Fruit fly (Drosophila melanogaster) whole organism, embryonic: ENCODE data around the gene CG9839.
A peak's percentile ranks its signal among the peaks of the same experiment; 100 is the strongest.

Experiments
- Adf1 ChIP-seq: fragments of 200-800 bp; sonication (Bioruptor generic); IDR thresholded peaks from 2 replicates; pipeline ENCODE4 v1.3.6; 2022; ENCODE audit warnings: missing biosample characterization, missing genetic modification characterization
- Asciz ChIP-seq: fragments of 200-800 bp; sonication (Bioruptor generic); optimal IDR thresholded peaks from 2 replicates; lab custom pipeline; 2017; ENCODE audit warnings: missing biosample characterization, mild to moderate bottlenecking, missing genetic modification characterization, missing genetic modification reagents
- B-H2 ChIP-seq: fragments of 200-800 bp; sonication (Bioruptor generic); optimal IDR thresholded peaks from 2 replicates; lab custom pipeline; 2018; ENCODE audit warnings: missing biosample characterization, mild to moderate bottlenecking, missing genetic modification characterization
- Bdp1 ChIP-seq: fragments of 200-800 bp; sonication (Bioruptor generic); optimal IDR thresholded peaks from 3 replicates; lab custom pipeline; 2016; ENCODE audit warnings: missing biosample characterization, missing genetic modification characterization
- Bgb ChIP-seq: fragments of 200-800 bp; sonication (Bioruptor generic); IDR thresholded peaks from 2 replicates; pipeline ENCODE4 v1.3.6; 2022; ENCODE audit warnings: missing biosample characterization, missing genetic modification characterization; ENCODE audit not compliant: partially characterized antibody
- CG12071 ChIP-seq: fragments of 200-800 bp; sonication (Bioruptor generic); optimal IDR thresholded peaks from 3 replicates; lab custom pipeline; 2018; ENCODE audit warnings: missing biosample characterization, mild to moderate bottlenecking, missing genetic modification characterization
- CG12219 ChIP-seq: fragments of 200-800 bp; sonication (Bioruptor generic); optimal IDR thresholded peaks from 3 replicates; lab custom pipeline; 2018; ENCODE audit warnings: missing biosample characterization, mild to moderate bottlenecking, missing genetic modification characterization
- CG12236 ChIP-seq: fragments of 200-800 bp; sonication (Bioruptor generic); optimal IDR thresholded peaks from 2 replicates; lab custom pipeline; 2016; ENCODE audit warnings: missing biosample characterization, missing genetic modification characterization
- CG12299 ChIP-seq: fragments of 200-800 bp; sonication (Bioruptor generic); optimal IDR thresholded peaks from 2 replicates; lab custom pipeline; 2018; ENCODE audit warnings: missing biosample characterization, mild to moderate bottlenecking, missing genetic modification characterization
- CG1233 ChIP-seq: fragments of 200-800 bp; sonication (Bioruptor generic); optimal IDR thresholded peaks from 4 replicates; lab custom pipeline; 2018; ENCODE audit warnings: missing biosample characterization, mild to moderate bottlenecking, missing genetic modification characterization
- CG32767 ChIP-seq: fragments of 200-800 bp; sonication (Bioruptor generic); IDR thresholded peaks from 2 replicates; pipeline ENCODE4 v1.3.6; 2022; ENCODE audit warnings: missing biosample characterization, missing genetic modification characterization
- CG5245 ChIP-seq: fragments of 200-800 bp; sonication (Bioruptor generic); optimal IDR thresholded peaks from 3 replicates; lab custom pipeline; 2016; ENCODE audit warnings: missing biosample characterization, missing genetic modification characterization
- CG6654 ChIP-seq: fragments of 200-800 bp; sonication (Bioruptor generic); optimal IDR thresholded peaks from 2 replicates; lab custom pipeline; 2017; ENCODE audit warnings: missing biosample characterization, mild to moderate bottlenecking, missing genetic modification characterization
- CG6683 ChIP-seq: fragments of 200-800 bp; sonication (Bioruptor generic); optimal IDR thresholded peaks from 2 replicates; lab custom pipeline; 2017; ENCODE audit warnings: missing biosample characterization, mild to moderate bottlenecking, missing genetic modification characterization, missing genetic modification reagents
- CG6689 ChIP-seq: fragments of 200-800 bp; sonication (Bioruptor generic); IDR thresholded peaks from 2 replicates; pipeline ENCODE4 v1.3.6; 2022; ENCODE audit warnings: missing biosample characterization, missing genetic modification characterization
- CG6854 ChIP-seq: fragments of 200-800 bp; sonication (Bioruptor generic); optimal IDR thresholded peaks from 3 replicates; lab custom pipeline; 2017; ENCODE audit warnings: missing biosample characterization, mild to moderate bottlenecking, missing genetic modification characterization
- CG9437 ChIP-seq: fragments of 200-800 bp; sonication (Bioruptor generic); optimal IDR thresholded peaks from 2 replicates; lab custom pipeline; 2018; ENCODE audit warnings: missing biosample characterization, mild to moderate bottlenecking, missing genetic modification characterization
- CTCF ChIP-seq: fragments of 200-800 bp; sonication (Bioruptor generic); optimal IDR thresholded peaks from 2 replicates; lab custom pipeline; 2017; ENCODE audit warnings: missing biosample characterization, mild to moderate bottlenecking, missing genetic modification characterization, moderate library complexity
- CkIIα-i1 ChIP-seq: fragments of 200-800 bp; sonication (Bioruptor generic); IDR thresholded peaks from 2 replicates; pipeline ENCODE4 v1.3.6; 2022; ENCODE audit warnings: missing biosample characterization, missing genetic modification characterization
- Dfd ChIP-seq, 2 experiments: fragments of >200 bp; optimal IDR thresholded peaks; 2 replicates each; lab custom pipeline; 2017; ENCODE audit warnings: missing biosample characterization in 2 of 2, missing genetic modification characterization in 2 of 2
- Dip3 ChIP-seq: fragments of 200-800 bp; sonication (Bioruptor generic); optimal IDR thresholded peaks from 3 replicates; lab custom pipeline; 2016; ENCODE audit warnings: missing biosample characterization, missing genetic modification characterization
- HLH3B ChIP-seq: fragments of 200-800 bp; sonication (Bioruptor generic); IDR thresholded peaks from 2 replicates; pipeline ENCODE4 v1.3.6; 2022; ENCODE audit warnings: missing biosample characterization, missing genetic modification characterization
- Lim3 ChIP-seq: fragments of 200-800 bp; sonication (Bioruptor generic); IDR thresholded peaks from 2 replicates; pipeline ENCODE4 v1.3.6; 2022; ENCODE audit warnings: missing biosample characterization, missing genetic modification characterization
- Meics ChIP-seq: fragments of 200-800 bp; sonication (Bioruptor generic); optimal IDR thresholded peaks from 2 replicates; lab custom pipeline; 2017; ENCODE audit warnings: missing biosample characterization, mild to moderate bottlenecking, missing genetic modification characterization
- Poxn ChIP-seq: fragments of 200-800 bp; sonication (Bioruptor generic); IDR thresholded peaks from 2 replicates; pipeline ENCODE4 v1.3.6; 2022; ENCODE audit warnings: missing biosample characterization, missing genetic modification characterization
- Ptx1 ChIP-seq: fragments of 200-800 bp; sonication (Bioruptor generic); IDR thresholded peaks from 2 replicates; pipeline ENCODE4 v1.3.6; 2022; ENCODE audit warnings: missing biosample characterization, missing genetic modification characterization
- Six4 ChIP-seq: fragments of 200-800 bp; sonication (Bioruptor generic); optimal IDR thresholded peaks from 2 replicates; lab custom pipeline; 2016; ENCODE audit warnings: missing biosample characterization, missing genetic modification characterization
- Sox102F ChIP-seq: fragments of 200-800 bp; sonication (Bioruptor generic); optimal IDR thresholded peaks from 2 replicates; lab custom pipeline; 2018; ENCODE audit warnings: missing biosample characterization, mild to moderate bottlenecking, missing genetic modification characterization, moderate library complexity
- Sry-β ChIP-seq: fragments of 200-800 bp; sonication (Bioruptor generic); optimal IDR thresholded peaks from 2 replicates; lab custom pipeline; 2018; ENCODE audit warnings: missing biosample characterization, mild to moderate bottlenecking, missing genetic modification characterization, moderate library complexity
- ac ChIP-seq: fragments of 200-800 bp; sonication (Bioruptor generic); optimal IDR thresholded peaks from 3 replicates; lab custom pipeline; 2017; ENCODE audit warnings: missing biosample characterization, mild to moderate bottlenecking, missing genetic modification characterization
- bbx ChIP-seq: fragments of 200-800 bp; sonication (Bioruptor generic); IDR thresholded peaks from 2 replicates; pipeline ENCODE4 v1.3.6; 2022; ENCODE audit warnings: missing biosample characterization, missing genetic modification characterization; ENCODE audit not compliant: partially characterized antibody
- ci ChIP-seq: fragments of 200-800 bp; sonication (Bioruptor generic); IDR thresholded peaks from 3 replicates; pipeline ENCODE4 v1.3.6; 2022; ENCODE audit warnings: missing biosample characterization, missing genetic modification characterization
- eve ChIP-seq, 2 experiments: fragments of >200 bp; optimal IDR thresholded peaks; 2 replicates each; lab custom pipeline; 2017; ENCODE audit warnings: missing biosample characterization in 2 of 2, missing genetic modification characterization in 2 of 2
- fd64A ChIP-seq: fragments of 200-800 bp; sonication (Bioruptor generic); optimal IDR thresholded peaks from 3 replicates; lab custom pipeline; 2018; ENCODE audit warnings: missing biosample characterization, mild to moderate bottlenecking, missing genetic modification characterization
- ftz-f1 ChIP-seq: fragments of 200-800 bp; sonication (Bioruptor generic); optimal IDR thresholded peaks from 2 replicates; lab custom pipeline; 2016; ENCODE audit warnings: missing biosample characterization, missing genetic modification characterization
- grn ChIP-seq: fragments of 200-800 bp; sonication (Bioruptor generic); optimal IDR thresholded peaks from 3 replicates; lab custom pipeline; 2017; ENCODE audit warnings: missing biosample characterization, missing genetic modification characterization
- lab ChIP-seq: fragments of 200-800 bp; sonication (Bioruptor generic); optimal IDR thresholded peaks from 3 replicates; lab custom pipeline; 2017; ENCODE audit warnings: missing biosample characterization, missing genetic modification characterization, mild to moderate bottlenecking, moderate library complexity, missing genetic modification reagents
- lilli ChIP-seq: fragments of 200-800 bp; sonication (Bioruptor generic); optimal IDR thresholded peaks from 3 replicates; lab custom pipeline; 2016; ENCODE audit warnings: missing biosample characterization, missing genetic modification characterization
- lmd ChIP-seq: fragments of 200-800 bp; sonication (Bioruptor generic); IDR thresholded peaks from 2 replicates; pipeline ENCODE4 v1.3.6; 2022; ENCODE audit warnings: missing biosample characterization, missing genetic modification characterization
- mld ChIP-seq: fragments of 200-800 bp; sonication (Bioruptor generic); IDR thresholded peaks from 3 replicates; pipeline ENCODE4 v1.3.6; 2022; ENCODE audit warnings: missing biosample characterization, missing genetic modification characterization; ENCODE audit not compliant: partially characterized antibody
- nmo ChIP-seq: fragments of 200-800 bp; sonication (Bioruptor generic); optimal IDR thresholded peaks from 2 replicates; lab custom pipeline; 2018; ENCODE audit warnings: missing biosample characterization, mild to moderate bottlenecking, missing genetic modification characterization, moderate library complexity
- nom ChIP-seq: fragments of 200-800 bp; sonication (Bioruptor generic); optimal IDR thresholded peaks from 2 replicates; lab custom pipeline; 2017; ENCODE audit warnings: missing biosample characterization, missing genetic modification characterization, mild to moderate bottlenecking, moderate library complexity, missing genetic modification reagents
- pfk ChIP-seq: fragments of 200-800 bp; sonication (Bioruptor generic); optimal IDR thresholded peaks from 2 replicates; lab custom pipeline; 2018; ENCODE audit warnings: missing biosample characterization, mild to moderate bottlenecking, missing genetic modification characterization, moderate library complexity
- scrt ChIP-seq: fragments of 200-800 bp; sonication (Bioruptor generic); optimal IDR thresholded peaks from 2 replicates; lab custom pipeline; 2018; ENCODE audit warnings: missing biosample characterization, mild to moderate bottlenecking, missing genetic modification characterization, moderate library complexity
- so ChIP-seq: fragments of 200-800 bp; sonication (Bioruptor generic); IDR thresholded peaks from 3 replicates; pipeline ENCODE4 v1.3.6; 2022; ENCODE audit warnings: missing biosample characterization, missing genetic modification characterization
- stwl ChIP-seq: fragments of 200-800 bp; sonication (Bioruptor generic); optimal IDR thresholded peaks from 3 replicates; lab custom pipeline; 2018; ENCODE audit warnings: missing biosample characterization, mild to moderate bottlenecking, missing genetic modification characterization, moderate library complexity
- tio ChIP-seq: fragments of 200-800 bp; sonication (Bioruptor generic); optimal IDR thresholded peaks from 2 replicates; lab custom pipeline; 2017; ENCODE audit warnings: missing biosample characterization, missing genetic modification characterization, inconsistent platforms
- unc-4 ChIP-seq: fragments of 200-800 bp; sonication (Bioruptor generic); IDR thresholded peaks from 2 replicates; pipeline ENCODE4 v1.3.6; 2022; ENCODE audit warnings: missing biosample characterization, missing genetic modification characterization; ENCODE audit not compliant: partially characterized antibody
- wek ChIP-seq: fragments of 200-800 bp; sonication (Bioruptor generic); optimal IDR thresholded peaks from 3 replicates; lab custom pipeline; 2018; ENCODE audit warnings: missing biosample characterization, mild to moderate bottlenecking, missing genetic modification characterization, moderate library complexity

Gene CG9839

dm6 chr3R:8810397-8811184 is 5.0 kb upstream of the CG9839 start (continued):
- TF ChIP-seq nmo (GFP tag; lab: Kevin White, UChicago) (peak; percentile 53), ac (GFP tag; lab: Kevin White, UChicago) (peak; percentile 88), lab (GFP tag; lab: Kevin White, UChicago) (peak; percentile 95), bbx (GFP tag; lab: Robert Waterston, UW) (no peak), fd64A (GFP tag; lab: Kevin White, UChicago) (peak; percentile 97), Poxn (GFP tag; lab: Robert Waterston, UW) (no peak), CTCF (GFP tag; lab: Kevin White, UChicago) (peak; percentile 59), Asciz (peak; percentile 94), Sry-β (GFP tag; lab: Kevin White, UChicago) (peak; percentile 71), CG6654 (GFP tag; lab: Kevin White, UChicago) (peak; percentile 19), CG1233 (GFP tag; lab: Kevin White, UChicago) (peak; percentile 88), lmd (GFP tag; lab: Robert Waterston, UW) (peak; percentile 64; the same call in 1 of the 2 replicates), CkIIα-i1 (GFP tag; lab: Robert Waterston, UW) (no peak), CG9437 (GFP tag; lab: Kevin White, UChicago) (peak; percentile 34), Sox102F (GFP tag; lab: Kevin White, UChicago) (peak; percentile 66), CG32767 (peak; percentile 38; the same call in 1 of the 2 replicates), Meics (GFP tag; lab: Kevin White, UChicago) (peak; percentile 72), Dip3 (GFP tag; lab: Kevin White, UChicago) (peak; percentile 41), CG12219 (GFP tag; lab: Kevin White, UChicago) (peak; percentile 90), B-H2 (GFP tag; lab: Kevin White, UChicago) (peak; percentile 93), nom (GFP tag; lab: Kevin White, UChicago) (peak; percentile 84), mld (GFP tag; lab: Robert Waterston, UW) (no peak), Ptx1 (GFP tag; lab: Robert Waterston, UW) (peak; percentile 77), Lim3 (no peak; the same call in 1 of the 2 replicates), CG12071 (GFP tag; lab: Kevin White, UChicago) (peak; percentile 98), CG12236 (GFP tag; lab: Kevin White, UChicago) (peak; percentile 88), so (GFP tag; lab: Robert Waterston, UW) (peak; percentile 89), unc-4 (GFP tag; lab: Robert Waterston, UW) (no peak), Six4 (GFP tag; lab: Kevin White, UChicago) (peak; percentile 50), lilli (GFP tag; lab: Kevin White, UChicago) (peak; percentile 45), CG6683 (GFP tag; lab: Kevin White, UChicago) (peak; percentile 73), eve (GFP tag; optimal IDR thresholded peaks at IDR 0.05; lab: Kevin White, UChicago) (no peak), tio (GFP tag; lab: Kevin White, UChicago) (peak; percentile 64), wek (GFP tag; lab: Kevin White, UChicago) (peak; percentile 97), CG12299 (tag; lab: Kevin White, UChicago) (peak; percentile 93), Adf1 (GFP tag; lab: Robert Waterston, UW) (peak; percentile 59; the same call in 1 of the 2 replicates), Bdp1 (peak; percentile 82), CG5245 (GFP tag; lab: Kevin White, UChicago) (peak; percentile 17), ftz-f1 (GFP tag; lab: Kevin White, UChicago) (no peak), scrt (GFP tag; lab: Kevin White, UChicago) (peak; percentile 73), grn (GFP tag; lab: Kevin White, UChicago) (peak; percentile 98), HLH3B (peak; percentile 74; the same call in 1 of the 2 replicates), CG6854 (peak; percentile 82), Bgb (GFP tag; lab: Robert Waterston, UW) (peak; percentile 25; the same call in 1 of the 2 replicates), stwl (tag; lab: Kevin White, UChicago) (peak; percentile 3), pfk (GFP tag; lab: Kevin White, UChicago) (peak; percentile 87), ci (peak; percentile 95), CG6689 (GFP tag; lab: Robert Waterston, UW) (peak; percentile 55), Dfd (GFP tag; optimal IDR thresholded peaks at IDR 0.05; lab: Kevin White, UChicago) (no peak)
